Worm (Caenorhabditis elegans) whole organism, L2 larva: ENCODE measurements around the gene ZC239.4.
"Not testable (repeated sequence)": the region's sequence is repeated elsewhere in the genome, so short reads cannot be mapped to it uniquely, and the experiment has no call there.

Experiments
- C34F6.9 ChIP-seq: fragments of 150-350 bp; optimal IDR thresholded peaks from 2 replicates; lab custom pipeline; 2014; ENCODE audit warnings: missing biosample characterization, missing genetic modification characterization
- R02D3.7 ChIP-seq: fragments of 150-350 bp; optimal IDR thresholded peaks from 2 replicates; lab custom pipeline; 2014; ENCODE audit warnings: missing biosample characterization, missing genetic modification characterization
- Y55F3AM.14 ChIP-seq: fragments of 200-800 bp; sonication (Bioruptor generic); optimal IDR thresholded peaks from 2 replicates; lab custom pipeline; 2018; ENCODE audit warnings: mild to moderate bottlenecking, missing genetic modification characterization, missing compliant biosample characterization
- ZK546.5 ChIP-seq: sonication (generic microtip); optimal IDR thresholded peaks from 2 replicates; lab custom pipeline; 2017; ENCODE audit warnings: missing biosample characterization, missing genetic modification characterization
- alr-1 ChIP-seq: fragments of 150-350 bp; optimal IDR thresholded peaks from 2 replicates; lab custom pipeline; 2014; ENCODE audit warnings: missing biosample characterization, missing genetic modification characterization
- aly-2 ChIP-seq: fragments of 150-350 bp; optimal IDR thresholded peaks from 2 replicates; lab custom pipeline; 2014; ENCODE audit warnings: missing biosample characterization, missing genetic modification characterization
- ama-1 ChIP-seq: fragments of 150-350 bp; optimal IDR thresholded peaks from 2 replicates; lab custom pipeline; 2018; ENCODE audit warnings: inconsistent platforms
- blmp-1 ChIP-seq: sonication (generic microtip); optimal IDR thresholded peaks from 2 replicates; lab custom pipeline; 2017; ENCODE audit warnings: missing genetic modification characterization, mild to moderate bottlenecking, missing compliant biosample characterization, antibody characterized with exemption, moderate library complexity; ENCODE audit not compliant: insufficient read depth
- ceh-16 ChIP-seq: fragments of 150-350 bp; optimal IDR thresholded peaks from 2 replicates; lab custom pipeline; 2014; ENCODE audit warnings: missing biosample characterization, missing genetic modification characterization
- crh-2 ChIP-seq: sonication (generic microtip); optimal IDR thresholded peaks from 2 replicates; lab custom pipeline; 2017; ENCODE audit warnings: missing biosample characterization, missing genetic modification characterization
- elt-1 ChIP-seq: fragments of 150-350 bp; optimal IDR thresholded peaks from 2 replicates; lab custom pipeline; 2014; ENCODE audit warnings: missing biosample characterization, missing genetic modification characterization
- elt-3 ChIP-seq: sonication (generic microtip); optimal IDR thresholded peaks from 2 replicates; lab custom pipeline; 2017; ENCODE audit warnings: missing biosample characterization, missing genetic modification characterization
- gmeb-1 ChIP-seq: fragments of 150-350 bp; optimal IDR thresholded peaks from 2 replicates; lab custom pipeline; 2014; ENCODE audit warnings: missing biosample characterization, missing genetic modification characterization
- lin-11 ChIP-seq: fragments of 150-350 bp; sonication (generic microtip); optimal IDR thresholded peaks from 2 replicates; lab custom pipeline; 2014; ENCODE audit warnings: missing biosample characterization, missing genetic modification characterization, inconsistent platforms, mixed read lengths
- lin-39 ChIP-seq: fragments of 150-350 bp; optimal IDR thresholded peaks from 2 replicates; lab custom pipeline; 2014; ENCODE audit warnings: missing biosample characterization, missing genetic modification reagents, missing genetic modification characterization
- lsy-2 ChIP-seq, 2 experiments: fragments of 150-350 bp in 1 of 2; sonication (generic microtip) in 1 of 2; optimal IDR thresholded peaks; 2 replicates each; lab custom pipeline; 2014 to 2017; ENCODE audit warnings: missing biosample characterization in 2 of 2, missing genetic modification characterization in 2 of 2
- mab-5 ChIP-seq: fragments of 150-350 bp; optimal IDR thresholded peaks from 2 replicates; lab custom pipeline; 2014; ENCODE audit warnings: missing biosample characterization, missing genetic modification characterization
- mbf-1 ChIP-seq: sonication (generic microtip); optimal IDR thresholded peaks from 2 replicates; lab custom pipeline; 2017; ENCODE audit warnings: missing biosample characterization, missing genetic modification characterization
- nhr-10 ChIP-seq: sonication (generic microtip); optimal IDR thresholded peaks from 2 replicates; lab custom pipeline; 2017; ENCODE audit warnings: missing biosample characterization, missing genetic modification characterization
- nhr-12 ChIP-seq: fragments of 150-350 bp; optimal IDR thresholded peaks from 2 replicates; lab custom pipeline; 2014; ENCODE audit warnings: missing biosample characterization, missing genetic modification characterization
- nhr-129 ChIP-seq: fragments of 150-350 bp; optimal IDR thresholded peaks from 2 replicates; lab custom pipeline; 2014; ENCODE audit warnings: missing biosample characterization, missing genetic modification characterization
- nhr-6 ChIP-seq: fragments of 150-350 bp; optimal IDR thresholded peaks from 2 replicates; lab custom pipeline; 2014; ENCODE audit warnings: missing biosample characterization, missing genetic modification characterization
- nhr-77 ChIP-seq: fragments of 150-350 bp; optimal IDR thresholded peaks from 2 replicates; lab custom pipeline; 2014; ENCODE audit warnings: missing biosample characterization, missing genetic modification characterization
- peb-1 ChIP-seq: fragments of 150-350 bp; optimal IDR thresholded peaks from 2 replicates; lab custom pipeline; 2014; ENCODE audit warnings: missing biosample characterization, missing genetic modification characterization
- sem-4 ChIP-seq: fragments of 150-350 bp; optimal IDR thresholded peaks from 2 replicates; lab custom pipeline; 2014; ENCODE audit warnings: missing biosample characterization, missing genetic modification reagents, missing genetic modification characterization
- skn-1 ChIP-seq: sonication (generic microtip); optimal IDR thresholded peaks from 2 replicates; lab custom pipeline; 2017; ENCODE audit warnings: missing biosample characterization, missing genetic modification characterization
- sma-3 ChIP-seq: sonication (generic microtip); optimal IDR thresholded peaks from 2 replicates; lab custom pipeline; 2016; ENCODE audit warnings: missing genetic modification reagents, missing genetic modification characterization, missing compliant biosample characterization
- sma-9 ChIP-seq, 2 experiments: fragments of 150-350 bp in 1 of 2; sonication (generic microtip) in 1 of 2; optimal IDR thresholded peaks; 2 replicates each; lab custom pipeline; 2014 to 2016; ENCODE audit warnings: missing genetic modification characterization in 2 of 2, mild to moderate bottlenecking in 1 of 2, missing biosample characterization in 1 of 2, missing compliant biosample characterization in 1 of 2, missing genetic modification reagents in 1 of 2, moderate library complexity in 1 of 2
- snpc-4 ChIP-seq: fragments of 150-350 bp; optimal IDR thresholded peaks from 2 replicates; lab custom pipeline; 2014; ENCODE audit warnings: missing biosample characterization, missing genetic modification characterization
- unc-39 ChIP-seq: fragments of 150-350 bp; optimal IDR thresholded peaks from 2 replicates; lab custom pipeline; 2014; ENCODE audit warnings: missing biosample characterization, missing genetic modification characterization
- unc-62 ChIP-seq: fragments of 150-350 bp; optimal IDR thresholded peaks from 2 replicates; lab custom pipeline; 2014; ENCODE audit warnings: missing biosample characterization, missing genetic modification reagents, missing genetic modification characterization
- ztf-11 ChIP-seq: sonication (generic microtip); optimal IDR thresholded peaks from 2 replicates; lab custom pipeline; 2017; ENCODE audit warnings: missing biosample characterization, missing genetic modification characterization
- ztf-4 ChIP-seq: fragments of 150-350 bp; optimal IDR thresholded peaks from 2 replicates; lab custom pipeline; 2014; ENCODE audit warnings: missing biosample characterization, missing genetic modification characterization

The ZC239.4 gene

ce11 chrII:3213898-3214297 is at the start of gene ZC239.4:
Gene ZC239.4, plus strand, starts transcription at chrII:3214198.
- TF ChIP-seq elt-1 (tag; lab: Kevin White, UChicago) (no peak), ztf-11 (tag; lab: Kevin White, UChicago) (no peak), ztf-4 (tag; lab: Kevin White, UChicago) (no peak), R02D3.7 (no peak), alr-1 (no peak), ceh-16 (no peak), nhr-129 (no peak), peb-1 (no peak), Y55F3AM.14 (GFP tag; lab: Kevin White, UChicago) (no peak), lin-39 (no peak)

- TF ChIP-seq lsy-2 (tag; optimal IDR thresholded peaks at IDR 0.05; lab: Kevin White, UChicago) (no peak), mab-5 (tag; lab: Kevin White, UChicago) (no peak), ama-1 (lab: Kevin White, UChicago) (no peak), sma-9 (GFP tag; optimal IDR thresholded peaks at IDR 0.05; lab: Kevin White, UChicago) (no peak), sma-9 (tag; optimal IDR thresholded peaks at IDR 0.05; lab: Kevin White, UChicago) (no peak), skn-1 (tag; lab: Kevin White, UChicago) (no peak)
- TF ChIP-seq, all 48 proteins: peak for 0
These were observed 43.9 kb upstream of the ZC239.4 start, which contains the start of gene fbxc-55 for ce11 chrII:3170089-3170488. Gene fbxc-55, minus strand, starts transcription at chrII:3170189.

- TF ChIP-seq unc-62 (GFP tag; lab: Kevin White, UChicago) (no peak), crh-2 (tag; lab: Kevin White, UChicago) (no peak), sma-3 (GFP tag; lab: Kevin White, UChicago) (no peak), ztf-4 (tag; lab: Kevin White, UChicago) (no peak), ztf-11 (tag; lab: Kevin White, UChicago) (no peak), ceh-16 (no peak), nhr-77 (tag; lab: Kevin White, UChicago) (no peak), blmp-1 (tag; lab: Kevin White, UChicago) (no peak), nhr-12 (tag; lab: Kevin White, UChicago) (no peak), gmeb-1 (tag; lab: Kevin White, UChicago) (no peak), nhr-10 (tag; lab: Kevin White, UChicago) (no peak), sem-4 (tag; lab: Kevin White, UChicago) (no peak), peb-1 (no peak), mab-5 (tag; lab: Kevin White, UChicago) (no peak)
- TF ChIP-seq, all 48 proteins: peak for 0
These were observed 41.8 kb upstream of the ZC239.4 start, which contains the start of gene Y27F2A.10 for ce11 chrII:3172176-3172575. Gene Y27F2A.10, minus strand, starts transcription at chrII:3172276.

ce11 chrII:3177663-3178062 is 36.3 kb upstream of the ZC239.4 start, which contains the start of gene sri-40:
Gene sri-40, plus strand, starts transcription at chrII:3177963.
- not testable (repeated sequence) for TF ChIP-seq ztf-4 (tag; lab: Kevin White, UChicago); lsy-2 (tag; optimal IDR thresholded peaks at IDR 0.05; lab: Kevin White, UChicago); lin-39

- TF ChIP-seq nhr-6; snpc-4 (tag; lab: Kevin White, UChicago); aly-2 (tag; lab: Kevin White, UChicago): not testable (repeated sequence)
These were observed 30.6 kb upstream of the ZC239.4 start, which contains the start of the genes Y27F2A.6 and Y27F2A.8 for ce11 chrII:3183300-3183840. Gene Y27F2A.6, minus strand, starts transcription at chrII:3183400. Gene Y27F2A.8, plus strand, starts transcription at chrII:3183790.

- TF ChIP-seq peb-1; nhr-12 (tag; lab: Kevin White, UChicago); sma-3 (GFP tag; lab: Kevin White, UChicago): not testable (repeated sequence)
These were observed 29.1 kb upstream of the ZC239.4 start, which contains the start of gene sri-78 for ce11 chrII:3184858-3185257. Gene sri-78, plus strand, starts transcription at chrII:3185158.

- TF ChIP-seq gmeb-1 (tag; lab: Kevin White, UChicago): no peak
- TF ChIP-seq ztf-11 (tag; lab: Kevin White, UChicago): no peak
- TF ChIP-seq elt-3 (tag; lab: Kevin White, UChicago): no peak
- TF ChIP-seq sem-4 (tag; lab: Kevin White, UChicago): no peak
- no peak for TF ChIP-seq nhr-6
- no peak for TF ChIP-seq snpc-4 (tag; lab: Kevin White, UChicago)
- TF ChIP-seq nhr-77 (tag; lab: Kevin White, UChicago): no peak
- TF ChIP-seq ZK546.5 (tag; lab: Kevin White, UChicago): no peak
- TF ChIP-seq alr-1: no peak
- TF ChIP-seq mbf-1: no peak
- TF ChIP-seq blmp-1 (tag; lab: Kevin White, UChicago): no peak
- no peak for TF ChIP-seq lin-11 (tag; lab: Kevin White, UChicago)
- TF ChIP-seq ztf-4 (tag; lab: Kevin White, UChicago): no peak
- TF ChIP-seq C34F6.9: no peak
- TF ChIP-seq unc-39 (tag; lab: Kevin White, UChicago): no peak
- TF ChIP-seq, all 48 proteins: peak for 0
These were observed 28.1 kb upstream of the ZC239.4 start for ce11 chrII:3185848-3186247.
